Fruit fly (Drosophila melanogaster): Measurements from ENCODE around the gene Tdh.

Tdh gene

dm6 chr3L:20497124-20497996 lies 30.6 kb downstream of the Tdh start, which contains the start of gene CG32425 (continued):
- TF ChIP-seq CG8388 (GFP tag; optimal IDR thresholded peaks at IDR 0.05) (no peak), slbo (GFP tag; IDR thresholded peaks at IDR 0.05) (peak; percentile 45; the same call in 1 of the 2 replicates), Mrtf (GFP tag; IDR thresholded peaks at IDR 0.05) (no peak), kah (GFP tag; optimal IDR thresholded peaks at IDR 0.05) (no peak), z (GFP tag; IDR thresholded peaks at IDR 0.05) (no peak), CG9817 (tag; optimal IDR thresholded peaks at IDR 0.05) (no peak), CrebB (tag; optimal IDR thresholded peaks at IDR 0.05) (no peak), Ada2b (GFP tag; IDR thresholded peaks at IDR 0.05) (no peak), salm (tag; optimal IDR thresholded peaks at IDR 0.05) (no peak), CG8089 (GFP tag; optimal IDR thresholded peaks at IDR 0.05) (no peak), jing (GFP tag; optimal IDR thresholded peaks at IDR 0.05) (no peak), H15 (GFP tag; IDR thresholded peaks at IDR 0.05) (no peak), Asciz (GFP tag; optimal IDR thresholded peaks at IDR 0.05) (no peak), cas (GFP tag; IDR thresholded peaks at IDR 0.05) (no peak), Hmr (GFP tag; optimal IDR thresholded peaks at IDR 0.05) (peak; percentile 25), CG3281 (GFP tag; optimal IDR thresholded peaks at IDR 0.05) (no peak), CG12942 (GFP tag; optimal IDR thresholded peaks at IDR 0.05) (no peak), CG17829 (tag; optimal IDR thresholded peaks at IDR 0.05) (peak; percentile 6), B-H2 (GFP tag; optimal IDR thresholded peaks at IDR 0.05) (no peak), CG11696 (GFP tag; IDR thresholded peaks at IDR 0.05) (no peak), CG2202 (tag; optimal IDR thresholded peaks at IDR 0.05) (no peak), CG15073 (GFP tag; optimal IDR thresholded peaks at IDR 0.05) (no peak), CG31224 (GFP tag; IDR thresholded peaks at IDR 0.05) (no peak), Xbp1 (GFP tag; optimal IDR thresholded peaks at IDR 0.05) (peak; percentile 1), pfk (GFP tag; optimal IDR thresholded peaks at IDR 0.05) (no peak), lilli (GFP tag; optimal IDR thresholded peaks at IDR 0.05) (no peak), CG7372 (GFP tag; IDR thresholded peaks at IDR 0.05) (no peak), HLH3B (GFP tag; IDR thresholded peaks at IDR 0.05) (no peak), CG4730 (GFP tag; IDR thresholded peaks at IDR 0.05) (no peak), CG17802 (tag; optimal IDR thresholded peaks at IDR 0.05) (no peak), YL-1 (GFP tag; optimal IDR thresholded peaks at IDR 0.05) (peak; percentile 51), chn (GFP tag; optimal IDR thresholded peaks at IDR 0.05) (no peak), CG31388 (GFP tag; optimal IDR thresholded peaks at IDR 0.05) (no peak), al (GFP tag; IDR thresholded peaks at IDR 0.05) (no peak), sima (GFP tag; optimal IDR thresholded peaks at IDR 0.05) (no peak), grau (tag; optimal IDR thresholded peaks at IDR 0.05) (peak; percentile 8), BEAF-32 (GFP tag; optimal IDR thresholded peaks at IDR 0.05) (peak; percentile 35), CG5953 (GFP tag; IDR thresholded peaks at IDR 0.05) (no peak), vvl (GFP tag; IDR thresholded peaks at IDR 0.05) (no peak; the same call in 1 of the 2 replicates), CG1832 (GFP tag; optimal IDR thresholded peaks at IDR 0.05) (no peak), CG16779 (GFP tag; IDR thresholded peaks at IDR 0.05) (no peak), Sry-δ (GFP tag; optimal IDR thresholded peaks at IDR 0.05) (no peak), sd (tag; optimal IDR thresholded peaks at IDR 0.05) (no peak), CG10321 (GFP tag; IDR thresholded peaks at IDR 0.05) (no peak), Hr39 (optimal IDR thresholded peaks at IDR 0.05) (no peak), CG10543 (GFP tag; optimal IDR thresholded peaks at IDR 0.05) (no peak), CG33557 (GFP tag; optimal IDR thresholded peaks at IDR 0.05) (no peak), zen2 (GFP tag; IDR thresholded peaks at IDR 0.05; ENCODE audit: partially characterized antibody) (no peak), CG30403 (GFP tag; optimal IDR thresholded peaks at IDR 0.05) (peak; percentile 33), CG16813 (GFP tag; IDR thresholded peaks at IDR 0.05; ENCODE audit: partially characterized antibody) (no peak)
